Worm (Caenorhabditis elegans) whole organism, L2 larva: Measurements from ENCODE around the gene F36H9.7.

ENCODE experiments used
- F13H6.1 ChIP-seq: sonication (generic microtip); optimal IDR thresholded peaks from 2 replicates; lab custom pipeline; 2016; ENCODE audit warnings: missing genetic modification characterization, missing compliant biosample characterization
- fos-1 ChIP-seq: fragments of 150-350 bp; optimal IDR thresholded peaks from 2 replicates; lab custom pipeline; 2014; ENCODE audit warnings: missing biosample characterization, missing genetic modification characterization
- lin-13 ChIP-seq: fragments of 150-350 bp; optimal IDR thresholded peaks from 2 replicates; lab custom pipeline; 2014; ENCODE audit warnings: missing biosample characterization, missing genetic modification reagents, missing genetic modification characterization
- nhr-77 ChIP-seq: fragments of 150-350 bp; optimal IDR thresholded peaks from 2 replicates; lab custom pipeline; 2014; ENCODE audit warnings: missing biosample characterization, missing genetic modification characterization
- sma-3 ChIP-seq: sonication (generic microtip); optimal IDR thresholded peaks from 2 replicates; lab custom pipeline; 2016; ENCODE audit warnings: missing genetic modification reagents, missing genetic modification characterization, missing compliant biosample characterization
- unc-39 ChIP-seq: fragments of 150-350 bp; optimal IDR thresholded peaks from 2 replicates; lab custom pipeline; 2014; ENCODE audit warnings: missing biosample characterization, missing genetic modification characterization
- ztf-11 ChIP-seq: sonication (generic microtip); optimal IDR thresholded peaks from 2 replicates; lab custom pipeline; 2017; ENCODE audit warnings: missing biosample characterization, missing genetic modification characterization

DNA sequence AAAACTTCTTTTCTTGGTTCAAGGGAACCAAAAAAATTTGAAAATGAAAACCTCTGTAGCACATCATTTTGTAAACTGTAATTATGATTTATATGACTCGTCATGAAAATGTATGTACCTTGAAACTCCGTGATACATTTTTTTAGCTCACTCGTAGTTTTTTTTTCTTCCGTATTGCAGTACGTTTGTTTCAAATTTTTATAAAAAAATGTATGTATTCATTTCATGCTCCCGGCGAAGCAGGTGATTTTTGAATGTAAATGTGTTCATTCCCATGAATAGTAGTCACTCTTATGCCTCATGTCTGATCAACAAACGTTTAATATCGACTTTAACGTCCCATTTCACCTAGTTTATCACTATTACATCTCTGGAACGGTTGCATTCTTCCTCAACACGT is 49.4 kb downstream of the F36H9.7 start, which contains the start of gene sri-27:
- no peak for TF ChIP-seq F13H6.1 (tag; lab: Kevin White, UChicago)
- TF ChIP-seq fos-1 (tag; lab: Kevin White, UChicago): no peak
- no peak for TF ChIP-seq lin-13
- TF ChIP-seq sma-3: no peak
- TF ChIP-seq ztf-11: no peak
- TF ChIP-seq unc-39 (tag; lab: Kevin White, UChicago): no peak
- TF ChIP-seq nhr-77: no peak
